Fruit fly (Drosophila melanogaster): ENCODE results near the gene CG10565.

- no peak for TF ChIP-seq Ssrp (tag; optimal IDR thresholded peaks at IDR 0.05)
- TF ChIP-seq CG15269 (tag; optimal IDR thresholded peaks at IDR 0.05): no peak
- no peak for TF ChIP-seq pan (optimal IDR thresholded peaks at IDR 0.05)
- no peak for TF ChIP-seq pan (GFP tag; optimal IDR thresholded peaks at IDR 0.05 in 1 of 2, IDR thresholded peaks at IDR 0.05 in 1 of 2)
- no peak for TF ChIP-seq usp (GFP tag; optimal IDR thresholded peaks at IDR 0.05)
- TF ChIP-seq CG18476 (GFP tag; optimal IDR thresholded peaks at IDR 0.05): no peak
- no peak for TF ChIP-seq CG3065 (GFP tag; optimal IDR thresholded peaks at IDR 0.05)
- no peak for TF ChIP-seq vnd (GFP tag; IDR thresholded peaks at IDR 0.05; ENCODE audit: partially characterized antibody)
- no peak for TF ChIP-seq CG4707 (GFP tag; optimal IDR thresholded peaks at IDR 0.05)
- no peak for TF ChIP-seq CG7745 (tag; optimal IDR thresholded peaks at IDR 0.05)
Measured at dm6 chr3L:21106883-21107282, 29.3 kb downstream of the CG10565 start.

Data from whole organism, embryonic.